Fruit fly (Drosophila melanogaster) whole organism, embryonic: Measurements from ENCODE around the gene Cyp28c1.
A peak's percentile ranks its signal among the peaks of the same experiment; 100 is the strongest.

Experiments used
- Bdp1 ChIP-seq: fragments of 200-800 bp; sonication (Bioruptor generic); optimal IDR thresholded peaks from 3 replicates; lab custom pipeline; 2016; ENCODE audit warnings: missing biosample characterization, missing genetic modification characterization
- CG10959 ChIP-seq: fragments of 200-800 bp; sonication (Bioruptor generic); IDR thresholded peaks from 2 replicates; pipeline ENCODE4 v1.3.6; 2022; ENCODE audit warnings: missing biosample characterization, missing genetic modification characterization
- CG12299 ChIP-seq: fragments of 200-800 bp; sonication (Bioruptor generic); optimal IDR thresholded peaks from 2 replicates; lab custom pipeline; 2018; ENCODE audit warnings: missing biosample characterization, mild to moderate bottlenecking, missing genetic modification characterization
- CG14667 ChIP-seq: fragments of 200-800 bp; sonication (Bioruptor generic); IDR thresholded peaks from 2 replicates; pipeline ENCODE4 v1.3.6; 2022; ENCODE audit warnings: missing biosample characterization, missing genetic modification characterization
- CG15479 ChIP-seq: fragments of 200-800 bp; sonication (Bioruptor generic); optimal IDR thresholded peaks from 3 replicates; lab custom pipeline; 2019; ENCODE audit warnings: missing biosample characterization, mild to moderate bottlenecking, missing genetic modification characterization, moderate library complexity
- CG15696 ChIP-seq: fragments of 200-800 bp; sonication (Bioruptor generic); optimal IDR thresholded peaks from 2 replicates; lab custom pipeline; 2019; ENCODE audit warnings: missing biosample characterization, mild to moderate bottlenecking, missing genetic modification characterization, moderate library complexity
- CG1603 ChIP-seq: fragments of 200-800 bp; sonication (Bioruptor generic); optimal IDR thresholded peaks from 2 replicates; lab custom pipeline; 2019; ENCODE audit warnings: missing biosample characterization, mild to moderate bottlenecking, missing genetic modification characterization, moderate library complexity
- CG17359 ChIP-seq: fragments of 200-800 bp; sonication (Bioruptor generic); optimal IDR thresholded peaks from 3 replicates; lab custom pipeline; 2018; ENCODE audit warnings: missing biosample characterization, mild to moderate bottlenecking, missing genetic modification characterization, moderate library complexity
- CG1832 ChIP-seq: fragments of 200-800 bp; sonication (Bioruptor generic); optimal IDR thresholded peaks from 2 replicates; lab custom pipeline; 2017; ENCODE audit warnings: missing biosample characterization, mild to moderate bottlenecking, missing genetic modification characterization, inconsistent platforms
- CG32767 ChIP-seq: fragments of 200-800 bp; sonication (Bioruptor generic); IDR thresholded peaks from 2 replicates; pipeline ENCODE4 v1.3.6; 2022; ENCODE audit warnings: missing biosample characterization, missing genetic modification characterization
- CG34224 ChIP-seq: fragments of 200-800 bp; sonication (Bioruptor generic); IDR thresholded peaks from 3 replicates; pipeline ENCODE4 v1.3.6; 2022; ENCODE audit warnings: missing biosample characterization, missing genetic modification characterization; ENCODE audit not compliant: partially characterized antibody
- CG4617 ChIP-seq: fragments of 200-800 bp; sonication (Bioruptor generic); optimal IDR thresholded peaks from 3 replicates; lab custom pipeline; 2016; ENCODE audit warnings: missing biosample characterization, missing genetic modification characterization, borderline replicate concordance
- CG4820 ChIP-seq: fragments of 200-800 bp; sonication (Bioruptor generic); optimal IDR thresholded peaks from 3 replicates; lab custom pipeline; 2016; ENCODE audit warnings: missing biosample characterization, missing genetic modification characterization
- CG4854 ChIP-seq: fragments of 200-800 bp; sonication (Bioruptor generic); optimal IDR thresholded peaks from 2 replicates; lab custom pipeline; 2016; ENCODE audit warnings: missing biosample characterization, missing genetic modification characterization, inconsistent platforms
- CG8478 ChIP-seq: fragments of >200 bp; optimal IDR thresholded peaks from 2 replicates; lab custom pipeline; 2018
- CG8944 ChIP-seq: fragments of 200-800 bp; sonication (Bioruptor generic); optimal IDR thresholded peaks from 3 replicates; lab custom pipeline; 2016; ENCODE audit warnings: missing biosample characterization, missing genetic modification characterization
- Chrac-16 ChIP-seq: fragments of 200-800 bp; sonication (Bioruptor generic); optimal IDR thresholded peaks from 3 replicates; lab custom pipeline; 2016; ENCODE audit warnings: missing biosample characterization, missing genetic modification characterization
- D19A ChIP-seq: fragments of 200-800 bp; optimal IDR thresholded peaks from 3 replicates; lab custom pipeline; 2019; ENCODE audit warnings: missing biosample characterization, mild to moderate bottlenecking, missing genetic modification characterization, moderate library complexity
- D19B ChIP-seq: fragments of 200-800 bp; sonication (Bioruptor generic); optimal IDR thresholded peaks from 2 replicates; lab custom pipeline; 2017; ENCODE audit warnings: missing biosample characterization, mild to moderate bottlenecking, missing genetic modification characterization
- Doc2 ChIP-seq: fragments of 200-800 bp; sonication (Bioruptor generic); IDR thresholded peaks from 2 replicates; pipeline ENCODE4 v1.3.6; 2022; ENCODE audit warnings: missing biosample characterization, missing genetic modification characterization
- E2f1 ChIP-seq: fragments of 200-800 bp; sonication (Bioruptor generic); IDR thresholded peaks from 2 replicates; pipeline ENCODE4 v1.3.6; 2022; ENCODE audit warnings: missing biosample characterization, missing genetic modification characterization
- Fer2 ChIP-seq: fragments of 200-800 bp; sonication (Bioruptor generic); optimal IDR thresholded peaks from 2 replicates; lab custom pipeline; 2018; ENCODE audit warnings: missing biosample characterization, mild to moderate bottlenecking, missing genetic modification characterization, moderate library complexity
- HLH4C ChIP-seq: fragments of 200-800 bp; sonication (Bioruptor generic); IDR thresholded peaks from 3 replicates; pipeline ENCODE4 v1.3.6; 2022; ENCODE audit warnings: missing biosample characterization, missing genetic modification characterization; ENCODE audit not compliant: partially characterized antibody
- HLHmδ ChIP-seq: fragments of 200-800 bp; sonication (Bioruptor generic); optimal IDR thresholded peaks from 2 replicates; lab custom pipeline; 2018; ENCODE audit warnings: missing biosample characterization, mild to moderate bottlenecking, missing genetic modification characterization, moderate library complexity
- Hmx ChIP-seq: fragments of 200-800 bp; sonication (Bioruptor generic); optimal IDR thresholded peaks from 2 replicates; lab custom pipeline; 2016; ENCODE audit warnings: missing biosample characterization, missing genetic modification characterization
- Nf-YC ChIP-seq: fragments of 200-800 bp; optimal IDR thresholded peaks from 3 replicates; lab custom pipeline; 2019; ENCODE audit warnings: missing biosample characterization, mild to moderate bottlenecking, missing genetic modification characterization, moderate library complexity
- Trl ChIP-seq, 3 experiments: fragments of >200 bp in 2 of 3; fragments of 200-800 bp in 1 of 3; sonication (Bioruptor generic) in 1 of 3; optimal IDR thresholded peaks; 2 replicates in 1 of 3; 3 replicates in 2 of 3; lab custom pipeline; 2016 to 2017; ENCODE audit warnings: missing biosample characterization in 1 of 3, missing genetic modification characterization in 1 of 3
- bbx ChIP-seq: fragments of 200-800 bp; sonication (Bioruptor generic); IDR thresholded peaks from 2 replicates; pipeline ENCODE4 v1.3.6; 2022; ENCODE audit warnings: missing biosample characterization, missing genetic modification characterization; ENCODE audit not compliant: partially characterized antibody
- bsh ChIP-seq, 2 experiments: fragments of 200-800 bp; sonication (Bioruptor generic); optimal IDR thresholded peaks; 2 replicates each; lab custom pipeline; 2017 to 2018; ENCODE audit warnings: mild to moderate bottlenecking in 2 of 2, missing biosample characterization in 2 of 2, missing genetic modification characterization in 2 of 2, moderate library complexity in 1 of 2
- cas ChIP-seq: fragments of 200-800 bp; sonication (Bioruptor generic); IDR thresholded peaks from 2 replicates; pipeline ENCODE4 v1.3.6; 2022; ENCODE audit warnings: missing biosample characterization, missing genetic modification characterization
- chinmo ChIP-seq: fragments of 200-800 bp; sonication (Bioruptor generic); IDR thresholded peaks from 4 replicates; pipeline ENCODE4 v1.3.6; 2022; ENCODE audit warnings: missing biosample characterization, missing genetic modification characterization; ENCODE audit not compliant: partially characterized antibody
- da ChIP-seq: fragments of 200-800 bp; sonication (Bioruptor generic); optimal IDR thresholded peaks from 2 replicates; lab custom pipeline; 2016; ENCODE audit warnings: missing biosample characterization, missing genetic modification characterization
- en ChIP-seq: fragments of 200-800 bp; sonication (Bioruptor generic); optimal IDR thresholded peaks from 2 replicates; lab custom pipeline; 2016; ENCODE audit warnings: missing biosample characterization, missing genetic modification characterization
- gcm2 ChIP-seq: fragments of 200-800 bp; sonication (Bioruptor generic); optimal IDR thresholded peaks from 2 replicates; lab custom pipeline; 2016; ENCODE audit warnings: missing biosample characterization, missing genetic modification characterization
- h ChIP-seq: fragments of >200 bp; optimal IDR thresholded peaks from 2 replicates; lab custom pipeline; 2017
- jigr1 ChIP-seq: fragments of 200-800 bp; sonication (Bioruptor generic); IDR thresholded peaks from 3 replicates; pipeline ENCODE4 v1.3.6; 2022; ENCODE audit warnings: missing biosample characterization, missing genetic modification characterization
- lov ChIP-seq, 2 experiments: fragments of 200-800 bp in 1 of 2; fragments of >200 bp in 1 of 2; sonication (Bioruptor generic) in 1 of 2; IDR thresholded peaks in 1 of 2; optimal IDR thresholded peaks in 1 of 2; 2 replicates in 1 of 2; 3 replicates in 1 of 2; pipeline versions ENCODE4 v1.3.6 to Lab custom; 2017 to 2022; ENCODE audit warnings: missing biosample characterization in 1 of 2, missing genetic modification characterization in 1 of 2
- pzg ChIP-seq: fragments of 200-800 bp; sonication (Bioruptor generic); optimal IDR thresholded peaks from 3 replicates; lab custom pipeline; 2018; ENCODE audit warnings: missing biosample characterization, mild to moderate bottlenecking, missing genetic modification characterization, moderate library complexity
- sd ChIP-seq: fragments of 200-800 bp; sonication (Bioruptor generic); optimal IDR thresholded peaks from 3 replicates; lab custom pipeline; 2018; ENCODE audit warnings: missing biosample characterization, mild to moderate bottlenecking, missing genetic modification characterization, moderate library complexity
- twi ChIP-seq: fragments of 200-800 bp; optimal IDR thresholded peaks from 2 replicates; lab custom pipeline; 2019; ENCODE audit warnings: missing biosample characterization, mild to moderate bottlenecking, missing genetic modification characterization, moderate library complexity
- z ChIP-seq: fragments of 200-800 bp; sonication (Bioruptor generic); IDR thresholded peaks from 3 replicates; pipeline ENCODE4 v1.3.6; 2022; ENCODE audit warnings: missing biosample characterization, missing genetic modification characterization

Cyp28c1 gene

dm6 chrX:11828336-11829007, 10.9 kb upstream of the Cyp28c1 start (continued):
- peak; percentile 30 for TF ChIP-seq D19B (GFP tag; lab: Kevin White, UChicago)
- TF ChIP-seq CG4820 (GFP tag; lab: Kevin White, UChicago): no peak
- no peak for TF ChIP-seq CG32767 (GFP tag; lab: Robert Waterston, UW)
- peak; percentile 85 for TF ChIP-seq HLH4C (GFP tag; lab: Robert Waterston, UW)
- no peak for TF ChIP-seq en (GFP tag; lab: Kevin White, UChicago)
- TF ChIP-seq CG34224 (GFP tag; lab: Robert Waterston, UW): 0 out of 3 replicates have a peak, but pooled peaks have one; percentile 31
- no peak for TF ChIP-seq Doc2
- TF ChIP-seq CG12299: no peak
- no peak for TF ChIP-seq jigr1
- TF ChIP-seq CG8478 (lab: Kevin White, UChicago): peak; percentile 64
- TF ChIP-seq z (GFP tag; lab: Robert Waterston, UW): no peak
- no peak for TF ChIP-seq pzg (GFP tag; lab: Kevin White, UChicago)
- TF ChIP-seq Trl (optimal IDR thresholded peaks at IDR 0.05; lab: Kevin White, UChicago): peak; percentile 20 to 21
- no peak for TF ChIP-seq Trl (GFP tag; optimal IDR thresholded peaks at IDR 0.05; lab: Kevin White, UChicago)
- TF ChIP-seq CG8944: no peak
- no peak for TF ChIP-seq Nf-YC (tag; lab: Kevin White, UChicago)
- TF ChIP-seq bbx (GFP tag; lab: Robert Waterston, UW): 0 out of 2 replicates have a peak, but pooled peaks have one; percentile 14
- no peak for TF ChIP-seq twi
- TF ChIP-seq CG15479 (GFP tag; lab: Kevin White, UChicago): no peak
- no peak for TF ChIP-seq E2f1 (GFP tag; lab: Robert Waterston, UW)
- no peak for TF ChIP-seq D19A (tag; lab: Kevin White, UChicago)
- no peak for TF ChIP-seq h
- peak; percentile 81 for TF ChIP-seq CG1832 (GFP tag; lab: Kevin White, UChicago)
- no peak for TF ChIP-seq Hmx (GFP tag; lab: Kevin White, UChicago)
- no peak for TF ChIP-seq cas (GFP tag; lab: Robert Waterston, UW)
- 0 out of 4 replicates have a peak, but pooled peaks have one; percentile 27 for TF ChIP-seq chinmo (GFP tag; lab: Robert Waterston, UW)
- TF ChIP-seq CG4617 (GFP tag; lab: Kevin White, UChicago): no peak

- TF ChIP-seq Chrac-16 (no peak), gcm2 (GFP tag; lab: Kevin White, UChicago) (no peak), CG14667 (GFP tag; lab: Robert Waterston, UW) (no peak), CG15696 (tag; lab: Kevin White, UChicago) (no peak), CG17359 (tag; lab: Kevin White, UChicago) (no peak), lov (optimal IDR thresholded peaks at IDR 0.05; lab: Kevin White, UChicago) (no peak), lov (GFP tag; IDR thresholded peaks at IDR 0.05; lab: Robert Waterston, UW) (no peak), HLHmδ (no peak), sd (tag; lab: Kevin White, UChicago) (no peak), da (GFP tag; lab: Kevin White, UChicago) (no peak), Bdp1 (GFP tag; lab: Kevin White, UChicago) (no peak), Fer2 (tag; lab: Kevin White, UChicago) (no peak), bsh (GFP tag; optimal IDR thresholded peaks at IDR 0.05; lab: Kevin White, UChicago) (no peak), CG1603 (tag; lab: Kevin White, UChicago) (no peak), CG4854 (GFP tag; lab: Kevin White, UChicago) (no peak), CG10959 (no peak)
Measured at dm6 chrX:11837926-11838325, 1.5 kb upstream of the Cyp28c1 start, which contains the start of gene CG15741. TSS of gene CG15741 (minus strand) at chrX:11838026.
